Fruit fly (Drosophila melanogaster) whole organism, embryonic: Measurements from ENCODE around the gene CG1299.

ENCODE experiments used
- Bdp1 ChIP-seq: fragments of 200-800 bp; sonication (Bioruptor generic); optimal IDR thresholded peaks from 3 replicates; lab custom pipeline; 2016; ENCODE audit warnings: missing biosample characterization, missing genetic modification characterization
- Blimp-1 ChIP-seq: fragments of 200-800 bp; sonication (Bioruptor generic); optimal IDR thresholded peaks from 3 replicates; lab custom pipeline; 2018; ENCODE audit warnings: missing biosample characterization, missing genetic modification characterization, mild to moderate bottlenecking, moderate library complexity, missing genetic modification reagents
- BtbVII ChIP-seq: fragments of 200-800 bp; sonication (Bioruptor generic); optimal IDR thresholded peaks from 3 replicates; lab custom pipeline; 2017; ENCODE audit warnings: missing biosample characterization, mild to moderate bottlenecking, missing genetic modification characterization
- CG10267 ChIP-seq: fragments of 200-800 bp; sonication (Bioruptor generic); optimal IDR thresholded peaks from 2 replicates; lab custom pipeline; 2018; ENCODE audit warnings: missing biosample characterization, mild to moderate bottlenecking, missing genetic modification characterization, moderate library complexity
- CG13894 ChIP-seq: fragments of 200-800 bp; sonication (Bioruptor generic); optimal IDR thresholded peaks from 3 replicates; lab custom pipeline; 2018; ENCODE audit warnings: missing biosample characterization, mild to moderate bottlenecking, missing genetic modification characterization, moderate library complexity
- CG14710 ChIP-seq: fragments of 200-800 bp; sonication (Bioruptor generic); optimal IDR thresholded peaks from 3 replicates; lab custom pipeline; 2019; ENCODE audit warnings: missing biosample characterization, mild to moderate bottlenecking, missing genetic modification characterization, moderate library complexity
- CG15601 ChIP-seq: fragments of 200-800 bp; sonication (Bioruptor generic); optimal IDR thresholded peaks from 3 replicates; lab custom pipeline; 2019; ENCODE audit warnings: missing biosample characterization, mild to moderate bottlenecking, missing genetic modification characterization, moderate library complexity
- CG15696 ChIP-seq: fragments of 200-800 bp; sonication (Bioruptor generic); optimal IDR thresholded peaks from 2 replicates; lab custom pipeline; 2019; ENCODE audit warnings: missing biosample characterization, mild to moderate bottlenecking, missing genetic modification characterization, moderate library complexity
- CG17359 ChIP-seq: fragments of 200-800 bp; sonication (Bioruptor generic); optimal IDR thresholded peaks from 3 replicates; lab custom pipeline; 2018; ENCODE audit warnings: missing biosample characterization, mild to moderate bottlenecking, missing genetic modification characterization, moderate library complexity
- CG2199 ChIP-seq: fragments of 200-800 bp; sonication (Bioruptor generic); IDR thresholded peaks from 3 replicates; pipeline ENCODE4 v1.3.6; 2022; ENCODE audit warnings: missing biosample characterization, missing genetic modification characterization
- CG30020 ChIP-seq: fragments of 200-800 bp; optimal IDR thresholded peaks from 2 replicates; lab custom pipeline; 2019; ENCODE audit warnings: missing biosample characterization, mild to moderate bottlenecking, missing genetic modification characterization, moderate library complexity
- CG31224 ChIP-seq: fragments of 200-800 bp; sonication (Bioruptor generic); IDR thresholded peaks from 2 replicates; pipeline ENCODE4 v1.3.6; 2022; ENCODE audit warnings: missing biosample characterization, missing genetic modification characterization
- CG32772 ChIP-seq: fragments of 200-800 bp; sonication (Bioruptor generic); IDR thresholded peaks from 2 replicates; pipeline ENCODE4 v1.3.6; 2022; ENCODE audit warnings: missing biosample characterization, missing genetic modification characterization
- CG8478 ChIP-seq: fragments of >200 bp; optimal IDR thresholded peaks from 2 replicates; lab custom pipeline; 2018
- CkIIα-i1 ChIP-seq: fragments of 200-800 bp; sonication (Bioruptor generic); IDR thresholded peaks from 2 replicates; pipeline ENCODE4 v1.3.6; 2022; ENCODE audit warnings: missing biosample characterization, missing genetic modification characterization
- CoRest ChIP-seq: fragments of 200-800 bp; sonication (Bioruptor generic); optimal IDR thresholded peaks from 3 replicates; lab custom pipeline; 2018; ENCODE audit warnings: missing biosample characterization, mild to moderate bottlenecking, missing genetic modification characterization, moderate library complexity
- D19B ChIP-seq: fragments of 200-800 bp; sonication (Bioruptor generic); optimal IDR thresholded peaks from 2 replicates; lab custom pipeline; 2017; ENCODE audit warnings: missing biosample characterization, mild to moderate bottlenecking, missing genetic modification characterization
- Hey ChIP-seq: fragments of 200-800 bp; sonication (Bioruptor generic); optimal IDR thresholded peaks from 3 replicates; lab custom pipeline; 2018; ENCODE audit warnings: missing biosample characterization, mild to moderate bottlenecking, missing genetic modification characterization
- Hr51 ChIP-seq, 2 experiments: fragments of 200-800 bp; sonication (Bioruptor generic); optimal IDR thresholded peaks; 2 replicates in 1 of 2; 3 replicates in 1 of 2; lab custom pipeline; 2016 to 2018; ENCODE audit warnings: missing biosample characterization in 2 of 2, missing genetic modification characterization in 2 of 2, mild to moderate bottlenecking in 1 of 2, moderate library complexity in 1 of 2
- Lpt ChIP-seq: fragments of >200 bp; optimal IDR thresholded peaks from 2 replicates; lab custom pipeline; 2018; ENCODE audit warnings: missing biosample characterization, missing genetic modification characterization
- Max ChIP-seq: fragments of 200-800 bp; sonication (Bioruptor generic); optimal IDR thresholded peaks from 2 replicates; lab custom pipeline; 2016; ENCODE audit warnings: missing biosample characterization, mild to moderate bottlenecking, missing genetic modification characterization
- Mes4 ChIP-seq: fragments of 200-800 bp; sonication (Bioruptor generic); optimal IDR thresholded peaks from 2 replicates; lab custom pipeline; 2016; ENCODE audit warnings: missing biosample characterization, missing genetic modification characterization
- Stat92E ChIP-seq, 3 experiments: fragments of >200 bp in 2 of 3; fragments of 200-800 bp in 1 of 3; sonication (Bioruptor generic) in 1 of 3; optimal IDR thresholded peaks; 2 replicates each; lab custom pipeline; 2017 to 2019; ENCODE audit warnings: missing biosample characterization in 3 of 3, missing genetic modification characterization in 3 of 3, mild to moderate bottlenecking in 1 of 3, moderate library complexity in 1 of 3
- abd-A ChIP-seq: fragments of 200-800 bp; sonication (Bioruptor generic); optimal IDR thresholded peaks from 3 replicates; lab custom pipeline; 2019; ENCODE audit warnings: missing biosample characterization, mild to moderate bottlenecking, missing genetic modification characterization, moderate library complexity
- ato ChIP-seq: fragments of 200-800 bp; sonication (Bioruptor generic); IDR thresholded peaks from 2 replicates; pipeline ENCODE4 v1.3.6; 2022; ENCODE audit warnings: missing biosample characterization, missing genetic modification characterization; ENCODE audit not compliant: partially characterized antibody
- caup ChIP-seq: fragments of 200-800 bp; sonication (Bioruptor generic); optimal IDR thresholded peaks from 3 replicates; lab custom pipeline; 2017; ENCODE audit warnings: missing biosample characterization, mild to moderate bottlenecking, missing genetic modification characterization, moderate library complexity; ENCODE audit not compliant: severe bottlenecking
- cg ChIP-seq: fragments of 200-800 bp; sonication (Bioruptor generic); optimal IDR thresholded peaks from 3 replicates; lab custom pipeline; 2019; ENCODE audit warnings: missing biosample characterization, mild to moderate bottlenecking, missing genetic modification characterization, moderate library complexity
- chinmo ChIP-seq: fragments of 200-800 bp; sonication (Bioruptor generic); IDR thresholded peaks from 4 replicates; pipeline ENCODE4 v1.3.6; 2022; ENCODE audit warnings: missing biosample characterization, missing genetic modification characterization; ENCODE audit not compliant: partially characterized antibody
- chm ChIP-seq: fragments of 200-800 bp; sonication (Bioruptor generic); IDR thresholded peaks from 2 replicates; pipeline ENCODE4 v1.3.6; 2022; ENCODE audit warnings: missing biosample characterization, missing genetic modification characterization
- gcm ChIP-seq: fragments of 200-800 bp; sonication (Bioruptor generic); optimal IDR thresholded peaks from 2 replicates; lab custom pipeline; 2019; ENCODE audit warnings: missing biosample characterization, mild to moderate bottlenecking, missing genetic modification characterization, moderate library complexity
- hbn ChIP-seq: fragments of 200-800 bp; sonication (Bioruptor generic); IDR thresholded peaks from 2 replicates; pipeline ENCODE4 v1.3.6; 2022; ENCODE audit warnings: missing biosample characterization, missing genetic modification characterization; ENCODE audit not compliant: partially characterized antibody
- pan ChIP-seq, 4 experiments: fragments of >200 bp in 3 of 4; fragments of 200-800 bp in 1 of 4; sonication (Bioruptor generic) in 1 of 4; optimal IDR thresholded peaks in 3 of 4; IDR thresholded peaks in 1 of 4; 2 replicates each; pipeline versions ENCODE4 v1.3.6 to Lab custom; 2017 to 2022; ENCODE audit warnings: missing biosample characterization in 2 of 4, missing genetic modification characterization in 2 of 4, mixed read lengths in 1 of 4
- repo ChIP-seq: fragments of 200-800 bp; sonication (Bioruptor generic); optimal IDR thresholded peaks from 2 replicates; lab custom pipeline; 2016; ENCODE audit warnings: missing biosample characterization, missing genetic modification characterization
- scrt ChIP-seq: fragments of 200-800 bp; sonication (Bioruptor generic); optimal IDR thresholded peaks from 2 replicates; lab custom pipeline; 2018; ENCODE audit warnings: missing biosample characterization, mild to moderate bottlenecking, missing genetic modification characterization, moderate library complexity
- sd ChIP-seq: fragments of 200-800 bp; sonication (Bioruptor generic); optimal IDR thresholded peaks from 3 replicates; lab custom pipeline; 2018; ENCODE audit warnings: missing biosample characterization, mild to moderate bottlenecking, missing genetic modification characterization, moderate library complexity
- stwl ChIP-seq: fragments of 200-800 bp; sonication (Bioruptor generic); optimal IDR thresholded peaks from 3 replicates; lab custom pipeline; 2018; ENCODE audit warnings: missing biosample characterization, mild to moderate bottlenecking, missing genetic modification characterization, moderate library complexity
- sug ChIP-seq: fragments of 200-800 bp; optimal IDR thresholded peaks from 2 replicates; lab custom pipeline; 2019; ENCODE audit warnings: missing biosample characterization, mild to moderate bottlenecking, missing genetic modification characterization, moderate library complexity
- tin ChIP-seq: fragments of 200-800 bp; sonication (Bioruptor generic); optimal IDR thresholded peaks from 3 replicates; lab custom pipeline; 2016; ENCODE audit warnings: missing biosample characterization, missing genetic modification characterization
- usp ChIP-seq: fragments of >200 bp; optimal IDR thresholded peaks from 2 replicates; lab custom pipeline; 2017; ENCODE audit warnings: missing biosample characterization, missing genetic modification characterization
- vnd ChIP-seq: fragments of 200-800 bp; sonication (Bioruptor generic); IDR thresholded peaks from 3 replicates; pipeline ENCODE4 v1.3.6; 2022; ENCODE audit warnings: missing biosample characterization, missing genetic modification characterization; ENCODE audit not compliant: partially characterized antibody
- wor ChIP-seq: fragments of 200-800 bp; sonication (Bioruptor generic); IDR thresholded peaks from 2 replicates; pipeline ENCODE4 v1.3.6; 2022; ENCODE audit warnings: missing biosample characterization, missing genetic modification characterization

CG1299 gene

dm6 chr3L:4116490-4117367 is 31.8 kb upstream of the CG1299 start (continued):
- TF ChIP-seq D19B (GFP tag; lab: Kevin White, UChicago) (no peak), tin (GFP tag; lab: Kevin White, UChicago) (no peak), Hr51 (GFP tag; optimal IDR thresholded peaks at IDR 0.05; lab: Kevin White, UChicago) (peak in 1 of 2 experiments; percentile 3), Mes4 (GFP tag; lab: Kevin White, UChicago) (no peak), CG15601 (tag; lab: Kevin White, UChicago) (peak; percentile 16), Max (GFP tag; lab: Kevin White, UChicago) (no peak)

dm6 chr3L:4117493-4117892 is 31.0 kb upstream of the CG1299 start:
- TF ChIP-seq CkIIα-i1 (no peak), ato (GFP tag; lab: Robert Waterston, UW) (no peak), stwl (tag; lab: Kevin White, UChicago) (no peak), CoRest (tag; lab: Kevin White, UChicago) (no peak), usp (no peak), BtbVII (GFP tag; lab: Kevin White, UChicago) (no peak), Bdp1 (GFP tag; lab: Kevin White, UChicago) (no peak), chinmo (GFP tag; lab: Robert Waterston, UW) (0 out of 4 replicates have a peak, but pooled peaks have one; percentile 59), scrt (no peak), CG10267 (no peak), caup (GFP tag; lab: Kevin White, UChicago) (no peak), sd (tag; lab: Kevin White, UChicago) (peak; percentile 23), repo (no peak), wor (GFP tag; lab: Robert Waterston, UW) (no peak), abd-A (peak; percentile 16), CG13894 (tag; lab: Kevin White, UChicago) (peak; percentile 74), Lpt (GFP tag; lab: Kevin White, UChicago) (no peak), vnd (GFP tag; lab: Robert Waterston, UW) (no peak)

dm6 chr3L:4118339-4118738 is 30.2 kb upstream of the CG1299 start:
- TF ChIP-seq hbn (GFP tag; lab: Robert Waterston, UW) (no peak), Stat92E (GFP tag; optimal IDR thresholded peaks at IDR 0.05; lab: Kevin White, UChicago) (peak in 1 of 3 experiments; percentile 3), Blimp-1 (GFP tag; lab: Kevin White, UChicago) (peak; percentile 47), CG15696 (tag; lab: Kevin White, UChicago) (no peak), CG32772 (0 out of 2 replicates have a peak, but pooled peaks have one; percentile 11)
- TF ChIP-seq, all 482 proteins: peak for 3

dm6 chr3L:4119636-4120357 is 28.7 kb upstream of the CG1299 start:
- peak; percentile 72 for TF ChIP-seq sug
- TF ChIP-seq CG8478 (lab: Kevin White, UChicago) = no peak
- peak; percentile 92 for TF ChIP-seq CG14710 (tag; lab: Kevin White, UChicago)
- peak; percentile 77 for TF ChIP-seq Hey (tag; lab: Kevin White, UChicago)
- TF ChIP-seq cg = peak; percentile 38
- peak; percentile 39 for TF ChIP-seq stwl (tag; lab: Kevin White, UChicago)
- TF ChIP-seq CG17359 = no peak
- TF ChIP-seq pan (optimal IDR thresholded peaks at IDR 0.05; lab: Kevin White, UChicago) = no peak
- TF ChIP-seq pan (GFP tag; optimal IDR thresholded peaks at IDR 0.05 in 1 of 2, IDR thresholded peaks at IDR 0.05 in 1 of 2) = no peak
- no peak for TF ChIP-seq Stat92E (GFP tag; optimal IDR thresholded peaks at IDR 0.05; lab: Kevin White, UChicago)
- no peak for TF ChIP-seq CG30020 (tag; lab: Kevin White, UChicago)
- 0 out of 2 replicates have a peak, but pooled peaks have one; percentile 9 for TF ChIP-seq chm
- TF ChIP-seq CG31224 = no peak
- TF ChIP-seq CG2199 = 0 out of 3 replicates have a peak, but pooled peaks have one; percentile 49
- peak; percentile 63 for TF ChIP-seq gcm (GFP tag; lab: Kevin White, UChicago)
